Worm (Caenorhabditis elegans) whole organism, young adult: Measurements from ENCODE around the gene C16C8.19.

ENCODE experiments used
- B0261.1 ChIP-seq: sonication (generic microtip); optimal IDR thresholded peaks from 2 replicates; lab custom pipeline; 2016; ENCODE audit warnings: mild to moderate bottlenecking, missing genetic modification characterization, moderate library complexity, missing compliant biosample characterization
- C06A6.2 ChIP-seq: fragments of 200-800 bp; sonication (Bioruptor generic); conservative IDR thresholded peaks from 2 replicates; pipeline ENCODE4 v1.3.6; 2022; ENCODE audit warnings: missing genetic modification characterization, missing compliant biosample characterization
- D2030.7 ChIP-seq: fragments of 200-800 bp; sonication (Bioruptor generic); IDR thresholded peaks from 2 replicates; pipeline ENCODE4 v1.3.6; 2022; ENCODE audit warnings: missing genetic modification reagents, missing genetic modification characterization, missing compliant biosample characterization
- F22D6.2 ChIP-seq: sonication (generic microtip); optimal IDR thresholded peaks from 2 replicates; lab custom pipeline; 2016; ENCODE audit warnings: mild to moderate bottlenecking, missing genetic modification characterization, missing compliant biosample characterization
- K11D2.4 ChIP-seq: fragments of 200-800 bp; sonication (Bioruptor generic); IDR thresholded peaks from 2 replicates; pipeline ENCODE4 v1.3.6; 2022; ENCODE audit warnings: missing genetic modification reagents, missing genetic modification characterization, missing compliant biosample characterization
- T07F8.4 ChIP-seq: sonication (generic microtip); optimal IDR thresholded peaks from 2 replicates; lab custom pipeline; 2016; ENCODE audit warnings: mild to moderate bottlenecking, missing genetic modification characterization, moderate library complexity, missing compliant biosample characterization
- Y79H2A.3 ChIP-seq: fragments of 200-800 bp; sonication (Bioruptor generic); conservative IDR thresholded peaks from 2 replicates; pipeline ENCODE4 v1.3.6; 2022; ENCODE audit warnings: missing genetic modification reagents, missing genetic modification characterization, missing compliant biosample characterization
- ZK185.1 ChIP-seq: sonication (generic microtip); optimal IDR thresholded peaks from 2 replicates; lab custom pipeline; 2016; ENCODE audit warnings: mild to moderate bottlenecking, missing genetic modification characterization, missing compliant biosample characterization; ENCODE audit not compliant: poor library complexity, severe bottlenecking
- aptf-2 ChIP-seq: fragments of 200-800 bp; sonication (Bioruptor generic); conservative IDR thresholded peaks from 2 replicates; pipeline ENCODE4 v1.3.6; 2022; ENCODE audit warnings: missing genetic modification reagents, missing genetic modification characterization, missing compliant biosample characterization
- aptf-3 ChIP-seq: fragments of 200-800 bp; sonication (Bioruptor generic); IDR thresholded peaks from 2 replicates; pipeline ENCODE4 v1.3.6; 2022; ENCODE audit warnings: missing genetic modification characterization, missing compliant biosample characterization
- athp-1 ChIP-seq: sonication (generic microtip); optimal IDR thresholded peaks from 2 replicates; lab custom pipeline; 2017; ENCODE audit warnings: mild to moderate bottlenecking, missing genetic modification characterization, missing compliant biosample characterization
- attf-3 ChIP-seq: fragments of 200-800 bp; sonication (Bioruptor generic); conservative IDR thresholded peaks from 2 replicates; pipeline ENCODE4 v1.3.6; 2022; ENCODE audit warnings: missing genetic modification reagents, missing genetic modification characterization, missing compliant biosample characterization
- attf-5 ChIP-seq: fragments of 200-800 bp; sonication (Bioruptor generic); optimal IDR thresholded peaks from 2 replicates; lab custom pipeline; 2018; ENCODE audit warnings: mild to moderate bottlenecking, missing genetic modification characterization, missing compliant biosample characterization
- attf-6 ChIP-seq: fragments of 200-800 bp; sonication (Bioruptor generic); IDR thresholded peaks from 2 replicates; pipeline ENCODE4 v1.3.6; 2022; ENCODE audit warnings: missing genetic modification reagents, missing genetic modification characterization, missing compliant biosample characterization
- ceh-100 ChIP-seq: fragments of 200-800 bp; sonication (Bioruptor generic); IDR thresholded peaks from 2 replicates; pipeline ENCODE4 v1.3.6; 2022; ENCODE audit warnings: missing genetic modification reagents, missing genetic modification characterization, missing compliant biosample characterization
- ceh-27 ChIP-seq: fragments of 200-800 bp; sonication (Bioruptor generic); optimal IDR thresholded peaks from 2 replicates; lab custom pipeline; 2018; ENCODE audit warnings: mild to moderate bottlenecking, missing genetic modification characterization, moderate library complexity, missing compliant biosample characterization
- ceh-40 ChIP-seq: fragments of 200-800 bp; sonication (Bioruptor generic); IDR thresholded peaks from 2 replicates; pipeline ENCODE4 v1.3.6; 2022; ENCODE audit warnings: missing genetic modification characterization, missing compliant biosample characterization
- die-1 ChIP-seq: sonication (generic microtip); optimal IDR thresholded peaks from 2 replicates; lab custom pipeline; 2016; ENCODE audit warnings: missing genotype, mild to moderate bottlenecking, missing genetic modification characterization, missing compliant biosample characterization
- dox-1 ChIP-seq: fragments of 200-800 bp; sonication (Bioruptor generic); IDR thresholded peaks from 2 replicates; pipeline ENCODE4 v1.3.6; 2022; ENCODE audit warnings: missing genetic modification reagents, missing genetic modification characterization, missing compliant biosample characterization
- efl-1 ChIP-seq: fragments of 150-350 bp; optimal IDR thresholded peaks from 2 replicates; lab custom pipeline; 2014; ENCODE audit warnings: missing biosample characterization, missing genetic modification reagents, missing genetic modification characterization
- egl-44 ChIP-seq: fragments of 200-800 bp; sonication (Bioruptor generic); IDR thresholded peaks from 2 replicates; pipeline ENCODE4 v1.3.6; 2022; ENCODE audit warnings: missing genetic modification reagents, missing genetic modification characterization, missing compliant biosample characterization
- ekl-4 ChIP-seq: fragments of 200-800 bp; sonication (Bioruptor generic); IDR thresholded peaks from 2 replicates; pipeline ENCODE4 v1.3.6; 2022; ENCODE audit warnings: missing genetic modification reagents, missing genetic modification characterization, missing compliant biosample characterization
- fkh-3 ChIP-seq: sonication (generic microtip); optimal IDR thresholded peaks from 2 replicates; lab custom pipeline; 2016; ENCODE audit warnings: mild to moderate bottlenecking, missing genetic modification characterization, missing compliant biosample characterization
- him-1 ChIP-seq: sonication (generic microtip); optimal IDR thresholded peaks from 2 replicates; lab custom pipeline; 2016; ENCODE audit warnings: missing genotype, missing genetic modification reagents, missing genetic modification characterization, missing compliant biosample characterization
- hrde-1 ChIP-seq: sonication (generic microtip); optimal IDR thresholded peaks from 2 replicates; lab custom pipeline; 2016; ENCODE audit warnings: missing genetic modification characterization, mild to moderate bottlenecking, missing compliant biosample characterization, moderate library complexity, missing genotype, missing genetic modification reagents, borderline replicate concordance
- lag-1 ChIP-seq: fragments of 200-800 bp; sonication (Bioruptor generic); IDR thresholded peaks from 2 replicates; pipeline ENCODE4 v1.3.6; 2022; ENCODE audit warnings: missing genetic modification reagents, missing genetic modification characterization, missing compliant biosample characterization
- let-607 ChIP-seq, 2 experiments: fragments of 200-800 bp in 1 of 2; sonication (Bioruptor generic) in 1 of 2; sonication (generic microtip) in 1 of 2; optimal IDR thresholded peaks; 2 replicates each; lab custom pipeline; 2016 to 2018; ENCODE audit warnings: mild to moderate bottlenecking in 2 of 2, missing compliant biosample characterization in 2 of 2, missing genetic modification characterization in 2 of 2, moderate library complexity in 2 of 2, missing genotype in 1 of 2
- lin-54 ChIP-seq: fragments of 200-800 bp; sonication (Bioruptor generic); optimal IDR thresholded peaks from 2 replicates; lab custom pipeline; 2018; ENCODE audit warnings: mild to moderate bottlenecking, missing genetic modification characterization, missing compliant biosample characterization
- lsl-1 ChIP-seq: fragments of 200-800 bp; sonication (Bioruptor generic); optimal IDR thresholded peaks from 2 replicates; lab custom pipeline; 2018; ENCODE audit warnings: mild to moderate bottlenecking, missing genetic modification characterization, moderate library complexity, missing compliant biosample characterization
- lsy-27 ChIP-seq: sonication (generic microtip); optimal IDR thresholded peaks from 2 replicates; lab custom pipeline; 2017; ENCODE audit warnings: missing genetic modification characterization, mild to moderate bottlenecking, missing compliant biosample characterization, antibody characterized with exemption, missing genotype, borderline replicate concordance; ENCODE audit not compliant: insufficient read depth
- madf-6 ChIP-seq: fragments of 200-800 bp; sonication (Bioruptor generic); IDR thresholded peaks from 2 replicates; pipeline ENCODE4 v1.3.6; 2022; ENCODE audit warnings: missing genetic modification reagents, missing genetic modification characterization, missing compliant biosample characterization
- madf-8 ChIP-seq: fragments of 200-800 bp; sonication (Bioruptor generic); conservative IDR thresholded peaks from 2 replicates; pipeline ENCODE4 v1.3.6; 2022; ENCODE audit warnings: missing genetic modification reagents, missing genetic modification characterization, missing compliant biosample characterization
- mcd-1 ChIP-seq: fragments of 200-800 bp; sonication (Bioruptor generic); IDR thresholded peaks from 2 replicates; pipeline ENCODE4 v1.3.6; 2022; ENCODE audit warnings: missing genetic modification reagents, missing genetic modification characterization, missing compliant biosample characterization
- mel-28 ChIP-seq: sonication (generic microtip); optimal IDR thresholded peaks from 2 replicates; lab custom pipeline; 2016; ENCODE audit warnings: borderline replicate concordance, mild to moderate bottlenecking, missing genetic modification characterization, missing compliant biosample characterization
- nfyb-1 ChIP-seq: fragments of 200-800 bp; sonication (Bioruptor generic); IDR thresholded peaks from 2 replicates; pipeline ENCODE4 v1.3.6; 2022; ENCODE audit warnings: missing genetic modification reagents, missing genetic modification characterization, missing compliant biosample characterization
- nhr-179 ChIP-seq: sonication (generic microtip); optimal IDR thresholded peaks from 2 replicates; lab custom pipeline; 2016; ENCODE audit warnings: mild to moderate bottlenecking, missing genetic modification characterization, missing compliant biosample characterization
- pbrm-1 ChIP-seq: fragments of 200-800 bp; sonication (Bioruptor generic); IDR thresholded peaks from 2 replicates; pipeline ENCODE4 v1.3.6; 2022; ENCODE audit warnings: missing genetic modification reagents, missing genetic modification characterization, missing compliant biosample characterization
- repo-1 ChIP-seq: sonication (generic microtip); optimal IDR thresholded peaks from 2 replicates; lab custom pipeline; 2017; ENCODE audit warnings: mild to moderate bottlenecking, missing genetic modification characterization, missing compliant biosample characterization
- rpc-1 ChIP-seq, 2 experiments: fragments of 150-350 bp in 1 of 2; sonication (generic microtip) in 1 of 2; optimal IDR thresholded peaks; 2 replicates each; lab custom pipeline; 2014 to 2018; ENCODE audit warnings: missing biosample characterization in 1 of 2, missing genetic modification characterization in 1 of 2, missing genetic modification reagents in 1 of 2, missing genotype in 1 of 2
- sea-2 ChIP-seq: fragments of 200-800 bp; sonication (Bioruptor generic); IDR thresholded peaks from 2 replicates; pipeline ENCODE4 v1.3.6; 2022; ENCODE audit warnings: missing genetic modification characterization, missing compliant biosample characterization
- snpc-1.3 ChIP-seq: sonication (generic microtip); optimal IDR thresholded peaks from 2 replicates; lab custom pipeline; 2017; ENCODE audit warnings: missing genetic modification characterization, mild to moderate bottlenecking, missing compliant biosample characterization, antibody characterized with exemption, moderate library complexity, missing genotype, missing genetic modification reagents; ENCODE audit not compliant: insufficient read depth
- snpc-3.4 ChIP-seq: sonication (generic microtip); optimal IDR thresholded peaks from 2 replicates; lab custom pipeline; 2017; ENCODE audit warnings: missing genetic modification characterization, mild to moderate bottlenecking, missing compliant biosample characterization, antibody characterized with exemption, moderate library complexity, missing genotype, missing genetic modification reagents
- somi-1 ChIP-seq: fragments of 200-800 bp; sonication (Bioruptor generic); optimal IDR thresholded peaks from 2 replicates; lab custom pipeline; 2018; ENCODE audit warnings: mild to moderate bottlenecking, missing genetic modification characterization, missing compliant biosample characterization
- unc-62 ChIP-seq: fragments of 150-350 bp; optimal IDR thresholded peaks from 2 replicates; lab custom pipeline; 2014; ENCODE audit warnings: missing biosample characterization, missing genetic modification reagents, missing genetic modification characterization
- zfh-2 ChIP-seq: fragments of 200-800 bp; sonication (Bioruptor generic); conservative IDR thresholded peaks from 2 replicates; pipeline ENCODE4 v1.3.6; 2022; ENCODE audit warnings: missing genetic modification reagents, missing genetic modification characterization, missing compliant biosample characterization
- ztf-25 ChIP-seq: fragments of 200-800 bp; sonication (Bioruptor generic); IDR thresholded peaks from 2 replicates; pipeline ENCODE4 v1.3.6; 2022; ENCODE audit warnings: missing genetic modification reagents, missing genetic modification characterization, missing compliant biosample characterization
- ztf-28 ChIP-seq: fragments of 200-800 bp; sonication (Bioruptor generic); IDR thresholded peaks from 2 replicates; pipeline ENCODE4 v1.3.6; 2022; ENCODE audit warnings: missing genetic modification reagents, missing genetic modification characterization, missing compliant biosample characterization
- ztf-3 ChIP-seq: fragments of 200-800 bp; sonication (Bioruptor generic); optimal IDR thresholded peaks from 2 replicates; lab custom pipeline; 2018; ENCODE audit warnings: mild to moderate bottlenecking, missing genetic modification characterization, missing compliant biosample characterization

C16C8.19 gene

ce11 chrII:3482231-3482630, 23.9 kb downstream of the C16C8.19 start, which contains the start of gene smu-2:
Gene smu-2 (plus strand): TSS chrII:3482408.
- no peak for TF ChIP-seq C06A6.2 (GFP tag; lab: Robert Waterston, UW)
- TF ChIP-seq B0261.1 (tag; lab: Kevin White, UChicago): peak; percentile 1
- no peak for TF ChIP-seq sea-2
- TF ChIP-seq nfyb-1 (GFP tag; lab: Robert Waterston, UW): no peak
- 0 out of 2 replicates have a peak, but pooled peaks have one; percentile 32 for TF ChIP-seq ztf-25
- TF ChIP-seq athp-1 (tag; lab: Kevin White, UChicago): peak; percentile 70
- no peak for TF ChIP-seq repo-1 (tag; lab: Kevin White, UChicago)
- TF ChIP-seq attf-3 (GFP tag; lab: Robert Waterston, UW): no peak; the same call in 1 of the 2 replicates
- no peak for TF ChIP-seq F22D6.2 (tag; lab: Kevin White, UChicago)
- peak; percentile 51 for TF ChIP-seq him-1
- no peak for TF ChIP-seq pbrm-1 (GFP tag; lab: Robert Waterston, UW)
- no peak for TF ChIP-seq mel-28 (tag; lab: Kevin White, UChicago)
- peak; percentile 11 for TF ChIP-seq efl-1 (GFP tag; lab: Kevin White, UChicago)
- TF ChIP-seq Y79H2A.3 (GFP tag; lab: Robert Waterston, UW): no peak
- no peak for TF ChIP-seq die-1 (tag; lab: Kevin White, UChicago)
- TF ChIP-seq unc-62: no peak
- TF ChIP-seq dox-1: no peak
- no peak for TF ChIP-seq attf-6 (GFP tag; lab: Robert Waterston, UW)
- TF ChIP-seq D2030.7 (GFP tag; lab: Robert Waterston, UW): 0 out of 2 replicates have a peak, but pooled peaks have one; percentile 15
- peak; percentile 80 for TF ChIP-seq attf-5 (GFP tag; lab: Kevin White, UChicago)
- TF ChIP-seq ekl-4 (GFP tag; lab: Robert Waterston, UW): no peak
- peak; percentile 50 for TF ChIP-seq lsl-1 (GFP tag; lab: Kevin White, UChicago)
- TF ChIP-seq aptf-2 (GFP tag; lab: Robert Waterston, UW): peak; percentile 66; the same call in 1 of the 2 replicates
- no peak for TF ChIP-seq ceh-100
- no peak for TF ChIP-seq rpc-1 (optimal IDR thresholded peaks at IDR 0.05; lab: Kevin White, UChicago)
- TF ChIP-seq rpc-1 (tag; optimal IDR thresholded peaks at IDR 0.05; lab: Kevin White, UChicago): no peak
- no peak for TF ChIP-seq zfh-2 (GFP tag; lab: Robert Waterston, UW)
- peak; percentile 97 for TF ChIP-seq mcd-1
- no peak for TF ChIP-seq lsy-27
- peak; percentile 39 for TF ChIP-seq madf-8 (GFP tag; lab: Robert Waterston, UW)
- TF ChIP-seq ceh-27 (GFP tag; lab: Kevin White, UChicago): peak; percentile 72
- no peak for TF ChIP-seq hrde-1
- TF ChIP-seq egl-44 (GFP tag; lab: Robert Waterston, UW): no peak
- TF ChIP-seq somi-1: no peak
- no peak for TF ChIP-seq fkh-3 (tag; lab: Kevin White, UChicago)
- TF ChIP-seq ztf-28 (GFP tag; lab: Robert Waterston, UW): no peak
- TF ChIP-seq ZK185.1 (tag; lab: Kevin White, UChicago): no peak
- no peak for TF ChIP-seq ztf-3 (GFP tag; lab: Kevin White, UChicago)
- peak; percentile 56 for TF ChIP-seq madf-6
- TF ChIP-seq T07F8.4 (tag; lab: Kevin White, UChicago): no peak
- no peak for TF ChIP-seq lin-54 (GFP tag; lab: Kevin White, UChicago)
- no peak for TF ChIP-seq snpc-1.3
- TF ChIP-seq let-607 (tag; optimal IDR thresholded peaks at IDR 0.05; lab: Kevin White, UChicago): peak in 1 of 2 experiments; percentile 18
- no peak for TF ChIP-seq nhr-179 (tag; lab: Kevin White, UChicago)
- TF ChIP-seq lag-1: no peak
- no peak for TF ChIP-seq aptf-3 (GFP tag; lab: Robert Waterston, UW)
- TF ChIP-seq snpc-3.4 (tag; lab: Kevin White, UChicago): no peak
- TF ChIP-seq ceh-40 (GFP tag; lab: Robert Waterston, UW): no peak
- TF ChIP-seq K11D2.4 (GFP tag; lab: Robert Waterston, UW): no peak
